Worm (Caenorhabditis elegans): Measurements from ENCODE around the gene Y44A6D.7.

ce11 chrV:20780400-20780799 is 34.1 kb upstream of the Y44A6D.7 start, which contains the start of gene hif-1:
- no peak for TF ChIP-seq ama-1 (optimal IDR thresholded peaks at IDR 0.05)
- no peak for TF ChIP-seq fos-1 (tag; optimal IDR thresholded peaks at IDR 0.05)
- TF ChIP-seq nhr-77 (tag; optimal IDR thresholded peaks at IDR 0.05) = no peak
- TF ChIP-seq snpc-4 (tag; optimal IDR thresholded peaks at IDR 0.05) = no peak
- no peak for TF ChIP-seq ceh-82 (tag; optimal IDR thresholded peaks at IDR 0.05)
- no peak for TF ChIP-seq nhr-76 (tag; optimal IDR thresholded peaks at IDR 0.05)
- no peak for TF ChIP-seq fkh-10 (GFP tag; optimal IDR thresholded peaks at IDR 0.05)
- TF ChIP-seq rnt-1 (tag; optimal IDR thresholded peaks at IDR 0.05) = peak; percentile 13
- TF ChIP-seq nhr-237 (tag; optimal IDR thresholded peaks at IDR 0.05) = no peak
- TF ChIP-seq grh-1 (GFP tag; IDR thresholded peaks at IDR 0.05) = no peak
- TF ChIP-seq lsy-2 (tag; optimal IDR thresholded peaks at IDR 0.05) = peak in 1 of 2 experiments; percentile 57
- TF ChIP-seq nhr-19 (GFP tag; conservative IDR thresholded peaks at IDR 0.05) = no peak
- TF ChIP-seq unc-62 (GFP tag; optimal IDR thresholded peaks at IDR 0.05) = no peak

Data from whole organism, L1 larva.